Worm (Caenorhabditis elegans) whole organism, mixed stage, embryonic: ENCODE data around the gene clc-28.

Experiments used
- ceh-43 ChIP-seq: fragments of 200-800 bp; sonication (Bioruptor generic); optimal IDR thresholded peaks from 2 replicates; lab custom pipeline; 2018; ENCODE audit warnings: mild to moderate bottlenecking, missing genetic modification characterization, moderate library complexity, missing compliant biosample characterization
- lsy-2 ChIP-seq: fragments of 150-350 bp; optimal IDR thresholded peaks from 2 replicates; lab custom pipeline; 2014; ENCODE audit warnings: missing biosample characterization, missing genetic modification characterization
- nhr-2 ChIP-seq: fragments of 150-350 bp; optimal IDR thresholded peaks from 2 replicates; lab custom pipeline; 2014; ENCODE audit warnings: missing biosample characterization, missing genetic modification characterization
- nhr-28 ChIP-seq: fragments of 150-350 bp; optimal IDR thresholded peaks from 2 replicates; lab custom pipeline; 2014; ENCODE audit warnings: missing biosample characterization, missing genetic modification characterization
- unc-120 ChIP-seq: sonication (generic microtip); optimal IDR thresholded peaks from 2 replicates; lab custom pipeline; 2017; ENCODE audit warnings: missing genetic modification characterization, missing compliant biosample characterization; ENCODE audit not compliant: poor library complexity, severe bottlenecking
- unc-62 ChIP-seq: fragments of 150-350 bp; optimal IDR thresholded peaks from 2 replicates; lab custom pipeline; 2014; ENCODE audit warnings: missing biosample characterization, missing genetic modification reagents, missing genetic modification characterization

ce11 chrIII:8356407-8356881, 17.2 kb upstream of the clc-28 start:
- TF ChIP-seq ceh-43 (GFP tag; lab: Kevin White, UChicago), result no peak
- peak; percentile 64 for TF ChIP-seq unc-120 (tag; lab: Kevin White, UChicago)
- TF ChIP-seq nhr-28, result no peak
- TF ChIP-seq lsy-2 (tag; lab: Kevin White, UChicago), result peak; percentile 35
- TF ChIP-seq nhr-2 (tag; lab: Kevin White, UChicago), result no peak
- TF ChIP-seq unc-62 (GFP tag; lab: Kevin White, UChicago), result peak; percentile 71
